Fruit fly (Drosophila melanogaster): ENCODE data around the gene Nepl21.

DNA sequence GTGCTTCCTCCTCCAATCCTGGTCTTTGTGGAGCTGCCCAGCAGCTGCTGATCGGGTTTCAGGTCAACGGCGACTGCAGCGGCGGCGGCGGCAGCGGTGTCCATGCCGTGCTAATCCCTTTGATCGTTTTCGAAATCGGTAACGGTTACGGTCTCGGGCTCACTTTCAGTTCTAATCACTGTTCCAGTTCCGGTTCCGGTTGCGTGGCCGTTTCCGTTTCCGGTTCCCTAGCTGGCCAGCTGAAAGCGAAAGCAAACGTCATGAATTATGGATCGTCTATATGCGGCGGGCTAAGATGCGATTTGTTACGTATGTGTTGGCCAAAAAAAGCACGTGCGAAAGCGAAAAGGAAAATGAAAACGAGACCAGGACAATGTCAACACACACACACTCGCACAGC lies 3.3 kb downstream of the Nepl21 start:
- no peak for TF ChIP-seq CrebA (GFP tag; optimal IDR thresholded peaks at IDR 0.05; ENCODE audit: borderline replicate concordance)
- TF ChIP-seq Hnf4 (GFP tag; optimal IDR thresholded peaks at IDR 0.05), result no peak
- no peak for TF ChIP-seq pan (optimal IDR thresholded peaks at IDR 0.05)
- TF ChIP-seq dl (GFP tag; optimal IDR thresholded peaks at IDR 0.05; ENCODE audit: insufficient read depth in 1 of 2, partially characterized antibody in 2 of 2), result no peak
- TF ChIP-seq br (GFP tag; optimal IDR thresholded peaks at IDR 0.05), result no peak
- TF ChIP-seq psq (GFP tag; optimal IDR thresholded peaks at IDR 0.05), result no peak
- TF ChIP-seq Dfd (GFP tag; optimal IDR thresholded peaks at IDR 0.05), result no peak
- TF ChIP-seq h (GFP tag; optimal IDR thresholded peaks at IDR 0.05), result no peak
- TF ChIP-seq Rel (GFP tag; optimal IDR thresholded peaks at IDR 0.05), result no peak
- TF ChIP-seq Rel (tag; optimal IDR thresholded peaks at IDR 0.05), result no peak
- TF ChIP-seq dsf (GFP tag; optimal IDR thresholded peaks at IDR 0.05; ENCODE audit: borderline replicate concordance), result no peak

Measured in whole organism, wandering third instar larva.